Worm (Caenorhabditis elegans): Measurements from ENCODE around the gene srt-11.

srt-11 gene

DNA sequence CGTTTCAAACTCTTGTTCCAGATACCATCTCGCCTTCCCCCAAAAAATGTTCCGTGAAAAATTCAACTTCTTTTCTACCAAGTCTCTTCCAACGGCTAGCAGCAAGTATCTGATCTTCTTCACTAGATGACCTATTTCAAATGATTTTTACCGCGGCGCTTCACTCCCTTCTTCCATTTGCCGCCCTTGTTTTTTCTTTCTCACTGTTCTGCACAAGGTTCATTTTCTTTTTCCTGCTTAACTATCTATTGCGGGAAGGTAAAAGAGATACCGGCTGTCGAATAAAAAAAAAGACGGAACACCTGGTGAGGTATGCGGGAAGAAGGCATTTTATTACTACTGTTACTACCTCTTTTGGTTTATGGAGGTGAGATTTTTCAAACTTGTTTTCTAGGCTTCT lies 37.2 kb downstream of the srt-11 start, which contains the start of gene cdh-7:
Gene cdh-7 (plus strand): TSS at position 214 of the 400 bp plus-strand sequence.
- TF ChIP-seq eyg-1 (tag; optimal IDR thresholded peaks at IDR 0.05) (no peak), fax-1 (tag; optimal IDR thresholded peaks at IDR 0.05) (no peak), nhr-232 (tag; optimal IDR thresholded peaks at IDR 0.05) (no peak), ama-1 (optimal IDR thresholded peaks at IDR 0.05) (no peak), elt-4 (tag; optimal IDR thresholded peaks at IDR 0.05) (no peak), sdc-2 (tag; optimal IDR thresholded peaks at IDR 0.05) (no peak)

- no peak for TF ChIP-seq zip-5 (tag; optimal IDR thresholded peaks at IDR 0.05)
- no peak for TF ChIP-seq pqm-1 (tag; optimal IDR thresholded peaks at IDR 0.05)
- no peak for TF ChIP-seq che-1 (tag; optimal IDR thresholded peaks at IDR 0.05)
- TF ChIP-seq ztf-16 (tag; optimal IDR thresholded peaks at IDR 0.05) = no peak
- no peak for TF ChIP-seq ceh-45 (GFP tag; IDR thresholded peaks at IDR 0.05)
- TF ChIP-seq tbx-2 (tag; optimal IDR thresholded peaks at IDR 0.05) = no peak
- no peak for TF ChIP-seq gmeb-2 (tag; optimal IDR thresholded peaks at IDR 0.05)
- TF ChIP-seq npax-4 (tag; optimal IDR thresholded peaks at IDR 0.05) = no peak
These were observed 38.5 kb downstream of the srt-11 start for ce11 chrII:14844253-14844652.

ce11 chrII:14849897-14850296 lies 44.1 kb downstream of the srt-11 start:
- TF ChIP-seq unc-55 (GFP tag; optimal IDR thresholded peaks at IDR 0.05) (no peak), hlh-8 (tag; optimal IDR thresholded peaks at IDR 0.05) (no peak), sox-2 (GFP tag; IDR thresholded peaks at IDR 0.05) (no peak), ceh-2 (tag; optimal IDR thresholded peaks at IDR 0.05) (no peak), ztf-16 (tag; optimal IDR thresholded peaks at IDR 0.05) (no peak), K09A11.1 (tag; optimal IDR thresholded peaks at IDR 0.05; ENCODE audit: insufficient read depth) (no peak), hlh-13 (GFP tag; optimal IDR thresholded peaks at IDR 0.05) (no peak), nfya-1 (tag; optimal IDR thresholded peaks at IDR 0.05) (no peak), ets-4 (tag; optimal IDR thresholded peaks at IDR 0.05) (no peak), che-1 (tag; optimal IDR thresholded peaks at IDR 0.05) (no peak), K02D7.2 (tag; optimal IDR thresholded peaks at IDR 0.05) (no peak), unc-42 (tag; optimal IDR thresholded peaks at IDR 0.05) (no peak), fkh-6 (tag; optimal IDR thresholded peaks at IDR 0.05) (no peak), pax-1 (tag; optimal IDR thresholded peaks at IDR 0.05) (no peak), ceh-30 (tag; optimal IDR thresholded peaks at IDR 0.05) (no peak)

ce11 chrII:14851483-14851882 lies 45.7 kb downstream of the srt-11 start, which contains the start of gene R05H10.1:
TSS of gene R05H10.1 (plus strand) at chrII:14851816.
- TF ChIP-seq sox-2 (GFP tag; IDR thresholded peaks at IDR 0.05) = no peak
- TF ChIP-seq nhr-232 (tag; optimal IDR thresholded peaks at IDR 0.05) = no peak
- no peak for TF ChIP-seq sox-4 (tag; optimal IDR thresholded peaks at IDR 0.05)
- TF ChIP-seq ets-4 (tag; optimal IDR thresholded peaks at IDR 0.05) = no peak
- TF ChIP-seq unc-86 (tag; optimal IDR thresholded peaks at IDR 0.05) = no peak
- no peak for TF ChIP-seq C08G9.2 (tag; optimal IDR thresholded peaks at IDR 0.05)
- no peak for TF ChIP-seq pros-1 (tag; optimal IDR thresholded peaks at IDR 0.05)
- no peak for TF ChIP-seq unc-42 (tag; optimal IDR thresholded peaks at IDR 0.05)
- no peak for TF ChIP-seq nfya-1 (tag; optimal IDR thresholded peaks at IDR 0.05)
- no peak for TF ChIP-seq eyg-1 (tag; optimal IDR thresholded peaks at IDR 0.05)

DNA sequence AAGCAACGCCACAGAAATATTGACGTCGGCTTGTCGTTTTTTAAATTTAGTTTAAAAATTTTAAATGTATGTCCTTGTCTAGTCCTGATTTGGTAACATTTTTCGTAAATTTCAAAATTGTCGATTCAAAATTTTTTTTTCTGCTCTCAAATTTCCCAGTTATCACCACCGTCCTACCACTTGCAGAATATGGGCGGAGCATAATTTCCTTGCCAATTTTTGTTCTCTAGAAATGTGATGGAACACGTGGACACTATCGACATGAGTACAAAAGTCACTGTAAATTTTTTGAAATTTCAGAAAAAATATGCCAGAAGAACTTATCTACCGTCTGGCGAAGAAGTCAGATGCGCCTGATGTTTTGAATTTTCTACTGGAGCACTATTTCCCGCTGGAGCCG lies 49.4 kb downstream of the srt-11 start, which contains the start of gene R05H10.7:
Gene R05H10.7 (plus strand): TSS at position 301 of the 400 bp plus-strand sequence.
- no peak for TF ChIP-seq gmeb-2 (tag; optimal IDR thresholded peaks at IDR 0.05)
- TF ChIP-seq pros-1 (tag; optimal IDR thresholded peaks at IDR 0.05) = no peak
- no peak for TF ChIP-seq fkh-10 (GFP tag; optimal IDR thresholded peaks at IDR 0.05)
- no peak for TF ChIP-seq tbx-2 (tag; optimal IDR thresholded peaks at IDR 0.05)
- TF ChIP-seq ceh-34 (tag; optimal IDR thresholded peaks at IDR 0.05) = no peak
- TF ChIP-seq ceh-24 (tag; optimal IDR thresholded peaks at IDR 0.05) = no peak
- no peak for TF ChIP-seq pha-4 (tag; optimal IDR thresholded peaks at IDR 0.05)
- no peak for TF ChIP-seq nhr-232 (tag; optimal IDR thresholded peaks at IDR 0.05)
- TF ChIP-seq lim-6 (tag; optimal IDR thresholded peaks at IDR 0.05) = no peak

Measured in whole organism, late embryonic.